Comparison of ENCODE assay signal across 1 fruit fly cellular context in the genomic region with DNA sequence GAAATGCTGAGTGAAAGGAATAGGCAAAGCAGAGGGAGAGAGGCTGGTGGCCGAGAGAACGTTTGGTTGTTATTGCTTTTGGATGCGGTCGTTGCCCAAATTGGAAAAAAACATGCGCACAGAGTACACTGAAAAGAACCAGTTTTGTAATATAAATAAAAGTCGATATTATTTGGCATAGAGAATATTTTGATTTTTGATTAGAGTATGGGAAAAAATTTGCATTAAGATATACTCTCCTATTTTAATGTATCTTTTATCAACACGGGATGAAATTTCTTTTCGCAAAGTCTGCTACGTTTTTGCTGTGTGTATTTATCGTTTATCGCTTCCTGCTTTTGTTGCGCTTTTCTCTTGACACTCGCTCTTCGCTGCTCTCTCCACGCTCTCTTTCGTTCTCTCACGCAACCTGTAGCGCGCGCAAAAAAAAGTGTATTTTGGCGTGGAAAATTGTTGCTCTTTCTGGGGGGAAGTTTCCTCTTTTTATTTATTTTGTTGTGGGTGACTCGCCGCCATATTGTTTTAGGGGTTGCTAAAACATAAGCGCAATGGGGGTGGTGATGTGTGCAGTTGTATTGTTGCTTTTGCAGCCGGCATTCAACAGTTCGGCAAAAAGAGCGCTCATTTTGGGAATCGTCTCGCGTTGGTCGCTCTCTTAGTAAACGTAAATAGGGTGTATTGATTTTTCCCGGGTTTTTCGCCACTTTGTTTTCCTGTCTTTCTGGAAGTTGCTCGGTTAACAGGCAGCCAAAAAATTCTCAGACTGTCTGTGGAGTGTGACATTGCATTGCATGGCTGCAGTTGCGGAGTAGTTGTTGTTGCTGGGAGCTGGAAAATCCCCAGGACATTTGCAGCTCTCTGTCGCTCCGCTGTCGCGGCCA.
A peak's percentile ranks its signal among the peaks of the same experiment; 100 is the strongest.
TF ChIP-seq lines count a peak whose summit lies in the region.

No protein-coding gene starts in this region.

TF ChIP-seq in whole organism, embryonic, 481 proteins besides CTCF, POLR2A, EP300 and RAD21 (continued from another document and continues in another):
- peak; percentile 97 for TF ChIP-seq CG1602 (GFP tag; optimal IDR thresholded peaks at IDR 0.05; lab: Kevin White, UChicago)
- TF ChIP-seq Gsc (GFP tag; IDR thresholded peaks at IDR 0.05; lab: Robert Waterston, UW) = no peak
- TF ChIP-seq CG17612 (GFP tag; IDR thresholded peaks at IDR 0.05; lab: Robert Waterston, UW) = peak; percentile 93
- TF ChIP-seq chn (GFP tag; optimal IDR thresholded peaks at IDR 0.05; lab: Kevin White, UChicago) = peak; percentile 92
- peak; percentile 92 for TF ChIP-seq CG2202 (tag; optimal IDR thresholded peaks at IDR 0.05; lab: Kevin White, UChicago)
- TF ChIP-seq CG30020 (tag; optimal IDR thresholded peaks at IDR 0.05; lab: Kevin White, UChicago) = peak; percentile 79
- TF ChIP-seq CG15514 (GFP tag; optimal IDR thresholded peaks at IDR 0.05; lab: Kevin White, UChicago) = peak; percentile 93
- TF ChIP-seq NC2α (GFP tag; optimal IDR thresholded peaks at IDR 0.05; lab: Kevin White, UChicago) = peak; percentile 93
- TF ChIP-seq CG6854 (GFP tag; optimal IDR thresholded peaks at IDR 0.05; lab: Kevin White, UChicago) = peak; percentile 94
- peak; percentile 95 for TF ChIP-seq CG12659 (GFP tag; optimal IDR thresholded peaks at IDR 0.05; lab: Kevin White, UChicago)
- TF ChIP-seq so (GFP tag; IDR thresholded peaks at IDR 0.05; lab: Robert Waterston, UW) = peak; percentile 97
- TF ChIP-seq CG11504 (tag; optimal IDR thresholded peaks at IDR 0.05; lab: Kevin White, UChicago) = peak; percentile 96
- peak; percentile 97 for TF ChIP-seq CG12391 (tag; optimal IDR thresholded peaks at IDR 0.05; lab: Kevin White, UChicago)
- TF ChIP-seq CG10565 (GFP tag; optimal IDR thresholded peaks at IDR 0.05; lab: Kevin White, UChicago) = peak; percentile 75
- TF ChIP-seq TFAM (GFP tag; optimal IDR thresholded peaks at IDR 0.05; lab: Kevin White, UChicago) = peak; percentile 90
- no peak for TF ChIP-seq Bgb (GFP tag; IDR thresholded peaks at IDR 0.05; lab: Robert Waterston, UW; ENCODE audit: partially characterized antibody)
- TF ChIP-seq CG15696 (tag; optimal IDR thresholded peaks at IDR 0.05; lab: Kevin White, UChicago) = peak; percentile 91
- TF ChIP-seq Lim3 (GFP tag; IDR thresholded peaks at IDR 0.05; lab: Robert Waterston, UW) = peak; percentile 91
- TF ChIP-seq abd-A (tag; optimal IDR thresholded peaks at IDR 0.05; lab: Kevin White, UChicago) = peak; percentile 97
- TF ChIP-seq Atf6 (GFP tag; IDR thresholded peaks at IDR 0.05; lab: Robert Waterston, UW) = peak; percentile 97
- 0 out of 2 replicates have a peak, but pooled peaks have one; percentile 18 for TF ChIP-seq sna (GFP tag; IDR thresholded peaks at IDR 0.05; lab: Robert Waterston, UW; ENCODE audit: partially characterized antibody)
- peak; percentile 73 for TF ChIP-seq CG7928 (GFP tag; optimal IDR thresholded peaks at IDR 0.05; lab: Kevin White, UChicago)
- TF ChIP-seq salm (tag; optimal IDR thresholded peaks at IDR 0.05; lab: Kevin White, UChicago) = peak; percentile 95
- peak; percentile 81 for TF ChIP-seq CG3163 (GFP tag; optimal IDR thresholded peaks at IDR 0.05; lab: Kevin White, UChicago)
- no peak for TF ChIP-seq amos (GFP tag; IDR thresholded peaks at IDR 0.05; lab: Robert Waterston, UW; ENCODE audit: partially characterized antibody)
- TF ChIP-seq insv (GFP tag; optimal IDR thresholded peaks at IDR 0.05; lab: Kevin White, UChicago) = peak; percentile 30 to 57
- TF ChIP-seq Ptx1 (GFP tag; IDR thresholded peaks at IDR 0.05; lab: Robert Waterston, UW) = peak; percentile 97
- TF ChIP-seq grau (tag; optimal IDR thresholded peaks at IDR 0.05; lab: Kevin White, UChicago) = peak; percentile 96
- TF ChIP-seq CG3726 (GFP tag; IDR thresholded peaks at IDR 0.05; lab: Robert Waterston, UW) = peak; percentile 96
- TF ChIP-seq Atf-2 (GFP tag; optimal IDR thresholded peaks at IDR 0.05; lab: Kevin White, UChicago) = peak; percentile 92
- peak; percentile 97 for TF ChIP-seq PHDP (tag; optimal IDR thresholded peaks at IDR 0.05; lab: Kevin White, UChicago)
- TF ChIP-seq MTF-1 (GFP tag; optimal IDR thresholded peaks at IDR 0.05; lab: Kevin White, UChicago; ENCODE audit: borderline replicate concordance) = peak; percentile 95
- peak; percentile 97 for TF ChIP-seq ase (GFP tag; IDR thresholded peaks at IDR 0.05; lab: Robert Waterston, UW)
- TF ChIP-seq CG1832 (GFP tag; optimal IDR thresholded peaks at IDR 0.05; lab: Kevin White, UChicago) = no peak
- TF ChIP-seq sob (GFP tag; IDR thresholded peaks at IDR 0.05; lab: Robert Waterston, UW) = peak; percentile 96
- peak; percentile 33 for TF ChIP-seq CG9797 (GFP tag; optimal IDR thresholded peaks at IDR 0.05; lab: Kevin White, UChicago)
- peak; percentile 84; the same call in 1 of the 2 replicates for TF ChIP-seq ham (GFP tag; IDR thresholded peaks at IDR 0.05; lab: Robert Waterston, UW)
- peak; percentile 92 for TF ChIP-seq NFAT (GFP tag; IDR thresholded peaks at IDR 0.05; lab: Robert Waterston, UW)
- peak; percentile 7 for TF ChIP-seq Dp (GFP tag; optimal IDR thresholded peaks at IDR 0.05; lab: Kevin White, UChicago)
- peak; percentile 94 for TF ChIP-seq danr (GFP tag; IDR thresholded peaks at IDR 0.05; lab: Robert Waterston, UW)
- TF ChIP-seq fu2 (GFP tag; optimal IDR thresholded peaks at IDR 0.05; lab: Kevin White, UChicago) = peak; percentile 86
- no peak for TF ChIP-seq usp (GFP tag; optimal IDR thresholded peaks at IDR 0.05; lab: Kevin White, UChicago)
- peak; percentile 97 for TF ChIP-seq fd96Cb (tag; optimal IDR thresholded peaks at IDR 0.05; lab: Kevin White, UChicago)
- peak; percentile 91 for TF ChIP-seq Fer2 (tag; optimal IDR thresholded peaks at IDR 0.05; lab: Kevin White, UChicago)
- peak; percentile 98 for TF ChIP-seq gem (tag; optimal IDR thresholded peaks at IDR 0.05; lab: Kevin White, UChicago)
- peak; percentile 95 for TF ChIP-seq CG16779 (GFP tag; IDR thresholded peaks at IDR 0.05; lab: Robert Waterston, UW)
- no peak for TF ChIP-seq Opbp (GFP tag; IDR thresholded peaks at IDR 0.05; lab: Robert Waterston, UW; ENCODE audit: partially characterized antibody)
- no peak for TF ChIP-seq D (optimal IDR thresholded peaks at IDR 0.05; lab: Kevin White, UChicago)
- peak; percentile 97 for TF ChIP-seq D (GFP tag; optimal IDR thresholded peaks at IDR 0.05; lab: Kevin White, UChicago)
- TF ChIP-seq CG14965 (GFP tag; optimal IDR thresholded peaks at IDR 0.05; lab: Kevin White, UChicago; ENCODE audit: borderline replicate concordance) = peak; percentile 67
- TF ChIP-seq Xrp1 (GFP tag; IDR thresholded peaks at IDR 0.05; lab: Robert Waterston, UW) = peak; percentile 99
- peak; percentile 96 for TF ChIP-seq Aef1 (GFP tag; IDR thresholded peaks at IDR 0.05; lab: Robert Waterston, UW)
- peak; percentile 97 for TF ChIP-seq otp (GFP tag; IDR thresholded peaks at IDR 0.05; lab: Robert Waterston, UW)
- TF ChIP-seq wdn (GFP tag; IDR thresholded peaks at IDR 0.05; lab: Robert Waterston, UW) = peak; percentile 94
- peak; percentile 95 for TF ChIP-seq ken (GFP tag; IDR thresholded peaks at IDR 0.05; lab: Robert Waterston, UW)
- no peak for TF ChIP-seq knrl (GFP tag; IDR thresholded peaks at IDR 0.05; lab: Robert Waterston, UW; ENCODE audit: partially characterized antibody)
- TF ChIP-seq disco-r (GFP tag; optimal IDR thresholded peaks at IDR 0.05; lab: Kevin White, UChicago) = peak; percentile 93
- TF ChIP-seq onecut (GFP tag; IDR thresholded peaks at IDR 0.05; lab: Robert Waterston, UW) = peak; percentile 96
- TF ChIP-seq CG16813 (GFP tag; IDR thresholded peaks at IDR 0.05; lab: Robert Waterston, UW; ENCODE audit: partially characterized antibody) = no peak
- TF ChIP-seq Lhr (GFP tag; optimal IDR thresholded peaks at IDR 0.05; lab: Kevin White, UChicago) = peak; percentile 85
- TF ChIP-seq tup (GFP tag; optimal IDR thresholded peaks at IDR 0.05; lab: Kevin White, UChicago) = peak; percentile 84
- TF ChIP-seq BtbVII (GFP tag; optimal IDR thresholded peaks at IDR 0.05; lab: Kevin White, UChicago) = peak; percentile 97
- TF ChIP-seq tin (GFP tag; optimal IDR thresholded peaks at IDR 0.05; lab: Kevin White, UChicago) = peak; percentile 97
- TF ChIP-seq wor (GFP tag; IDR thresholded peaks at IDR 0.05; lab: Robert Waterston, UW) = peak; percentile 96
- no peak for TF ChIP-seq pan (optimal IDR thresholded peaks at IDR 0.05; lab: Kevin White, UChicago)
- TF ChIP-seq pan (GFP tag; optimal IDR thresholded peaks at IDR 0.05 in 1 of 2, IDR thresholded peaks at IDR 0.05 in 1 of 2) = peak in 1 of 2 experiments; percentile 99
- TF ChIP-seq Hsf (GFP tag; optimal IDR thresholded peaks at IDR 0.05; lab: Kevin White, UChicago) = peak; percentile 97
- peak; percentile 91 for TF ChIP-seq CG8944 (GFP tag; optimal IDR thresholded peaks at IDR 0.05; lab: Kevin White, UChicago)
- peak; percentile 97 for TF ChIP-seq CG10366 (GFP tag; IDR thresholded peaks at IDR 0.05; lab: Robert Waterston, UW)
- peak; percentile 97 for TF ChIP-seq tap (tag; optimal IDR thresholded peaks at IDR 0.05; lab: Kevin White, UChicago)
- TF ChIP-seq aop (GFP tag; IDR thresholded peaks at IDR 0.05; lab: Robert Waterston, UW) = peak; percentile 90
- TF ChIP-seq Sox102F (GFP tag; optimal IDR thresholded peaks at IDR 0.05; lab: Kevin White, UChicago) = peak; percentile 99
- TF ChIP-seq btn (GFP tag; optimal IDR thresholded peaks at IDR 0.05; lab: Kevin White, UChicago) = peak; percentile 93
- TF ChIP-seq br (optimal IDR thresholded peaks at IDR 0.05; lab: Kevin White, UChicago) = no peak
- peak; percentile 92 for TF ChIP-seq gro (GFP tag; optimal IDR thresholded peaks at IDR 0.05; lab: Kevin White, UChicago)
- TF ChIP-seq lmd (GFP tag; IDR thresholded peaks at IDR 0.05; lab: Robert Waterston, UW) = peak; percentile 96
- TF ChIP-seq p53 (GFP tag; optimal IDR thresholded peaks at IDR 0.05; lab: Kevin White, UChicago) = peak; percentile 84
- peak; percentile 93 for TF ChIP-seq Max (GFP tag; optimal IDR thresholded peaks at IDR 0.05; lab: Kevin White, UChicago)
- TF ChIP-seq nmo (GFP tag; optimal IDR thresholded peaks at IDR 0.05; lab: Kevin White, UChicago) = peak; percentile 97
- peak; percentile 82 for TF ChIP-seq HLH54F (GFP tag; optimal IDR thresholded peaks at IDR 0.05; lab: Kevin White, UChicago)
- peak; percentile 98 for TF ChIP-seq CG2712 (tag; optimal IDR thresholded peaks at IDR 0.05; lab: Kevin White, UChicago)
- TF ChIP-seq CkIIα-i1 (GFP tag; IDR thresholded peaks at IDR 0.05; lab: Robert Waterston, UW) = peak; percentile 74
- TF ChIP-seq CG6813 (GFP tag; optimal IDR thresholded peaks at IDR 0.05; lab: Kevin White, UChicago) = peak; percentile 98
- peak; percentile 79 for TF ChIP-seq zfh2 (GFP tag; optimal IDR thresholded peaks at IDR 0.05; lab: Kevin White, UChicago)
- peak; percentile 96 for TF ChIP-seq Gug (GFP tag; IDR thresholded peaks at IDR 0.05; lab: Robert Waterston, UW)
- TF ChIP-seq CG12155 (GFP tag; optimal IDR thresholded peaks at IDR 0.05; lab: Kevin White, UChicago) = peak; percentile 93
- TF ChIP-seq odd (GFP tag; optimal IDR thresholded peaks at IDR 0.05; lab: Kevin White, UChicago) = peak; percentile 94
- peak; percentile 96 for TF ChIP-seq CG9727 (GFP tag; optimal IDR thresholded peaks at IDR 0.05; lab: Kevin White, UChicago)
- TF ChIP-seq CG34224 (GFP tag; IDR thresholded peaks at IDR 0.05; lab: Robert Waterston, UW; ENCODE audit: partially characterized antibody) = no peak
- TF ChIP-seq trem (tag; optimal IDR thresholded peaks at IDR 0.05; lab: Kevin White, UChicago) = peak; percentile 95
- peak; percentile 80 for TF ChIP-seq CG30431 (GFP tag; optimal IDR thresholded peaks at IDR 0.05; lab: Kevin White, UChicago)
- TF ChIP-seq Sry-δ (GFP tag; optimal IDR thresholded peaks at IDR 0.05; lab: Kevin White, UChicago) = peak; percentile 68
- peak; percentile 98 for TF ChIP-seq row (GFP tag; IDR thresholded peaks at IDR 0.05; lab: Robert Waterston, UW)
- peak; percentile 95 for TF ChIP-seq Chrac-16 (GFP tag; optimal IDR thresholded peaks at IDR 0.05; lab: Kevin White, UChicago)
- TF ChIP-seq NK7.1 (GFP tag; optimal IDR thresholded peaks at IDR 0.05; lab: Kevin White, UChicago) = peak; percentile 92
- peak; percentile 80 for TF ChIP-seq CG4360 (GFP tag; IDR thresholded peaks at IDR 0.05; lab: Robert Waterston, UW)
- TF ChIP-seq CG8281 (tag; optimal IDR thresholded peaks at IDR 0.05; lab: Kevin White, UChicago) = peak; percentile 88
- TF ChIP-seq CG14667 (GFP tag; IDR thresholded peaks at IDR 0.05; lab: Robert Waterston, UW) = peak; percentile 97
- peak; percentile 90 for TF ChIP-seq CG9609 (GFP tag; optimal IDR thresholded peaks at IDR 0.05; lab: Kevin White, UChicago)
- TF ChIP-seq CG7839 (tag; optimal IDR thresholded peaks at IDR 0.05; lab: Kevin White, UChicago) = peak; percentile 97
- TF ChIP-seq CG15269 (tag; optimal IDR thresholded peaks at IDR 0.05; lab: Kevin White, UChicago) = peak; percentile 95
- TF ChIP-seq CG4282 (GFP tag; optimal IDR thresholded peaks at IDR 0.05; lab: Kevin White, UChicago) = peak; percentile 78
- TF ChIP-seq org-1 (GFP tag; optimal IDR thresholded peaks at IDR 0.05; lab: Kevin White, UChicago) = peak; percentile 95
- TF ChIP-seq CG11723 (GFP tag; optimal IDR thresholded peaks at IDR 0.05; lab: Kevin White, UChicago) = peak; percentile 91
- TF ChIP-seq hbn (GFP tag; IDR thresholded peaks at IDR 0.05; lab: Robert Waterston, UW; ENCODE audit: partially characterized antibody) = no peak
- peak; percentile 97 for TF ChIP-seq CG13424 (tag; optimal IDR thresholded peaks at IDR 0.05; lab: Kevin White, UChicago)
- no peak for TF ChIP-seq stwl (tag; optimal IDR thresholded peaks at IDR 0.05; lab: Kevin White, UChicago)
- peak; percentile 92 for TF ChIP-seq D19A (tag; optimal IDR thresholded peaks at IDR 0.05; lab: Kevin White, UChicago)
- peak; percentile 91 for TF ChIP-seq CG34376 (GFP tag; optimal IDR thresholded peaks at IDR 0.05; lab: Kevin White, UChicago)
- TF ChIP-seq Dek (tag; optimal IDR thresholded peaks at IDR 0.05; lab: Kevin White, UChicago) = peak; percentile 94
- TF ChIP-seq gsb-n (tag; optimal IDR thresholded peaks at IDR 0.05; lab: Kevin White, UChicago) = peak; percentile 97
- peak; percentile 86 for TF ChIP-seq exex (tag; optimal IDR thresholded peaks at IDR 0.05; lab: Kevin White, UChicago)
- peak; percentile 93 for TF ChIP-seq CG13123 (GFP tag; optimal IDR thresholded peaks at IDR 0.05; lab: Kevin White, UChicago)
- peak; percentile 83 for TF ChIP-seq CG10274 (GFP tag; optimal IDR thresholded peaks at IDR 0.05; lab: Kevin White, UChicago)
- TF ChIP-seq klu (GFP tag; IDR thresholded peaks at IDR 0.05; lab: Robert Waterston, UW) = peak; percentile 92
- TF ChIP-seq ERR (GFP tag; optimal IDR thresholded peaks at IDR 0.05; lab: Kevin White, UChicago) = peak; percentile 92
- TF ChIP-seq Meics (GFP tag; optimal IDR thresholded peaks at IDR 0.05; lab: Kevin White, UChicago) = peak; percentile 98
- no peak for TF ChIP-seq cg (GFP tag; optimal IDR thresholded peaks at IDR 0.05; lab: Kevin White, UChicago)
- peak; percentile 92 for TF ChIP-seq CHES-1-like (GFP tag; optimal IDR thresholded peaks at IDR 0.05; lab: Kevin White, UChicago)
